Fruit fly (Drosophila melanogaster) whole organism, embryonic: ENCODE data around the gene CG42585.

ENCODE experiments used
- Bgb ChIP-seq: fragments of 200-800 bp; sonication (Bioruptor generic); IDR thresholded peaks from 2 replicates; pipeline ENCODE4 v1.3.6; 2022; ENCODE audit warnings: missing biosample characterization, missing genetic modification characterization; ENCODE audit not compliant: partially characterized antibody
- CG12769 ChIP-seq: fragments of 200-800 bp; sonication (Bioruptor generic); optimal IDR thresholded peaks from 2 replicates; lab custom pipeline; 2019; ENCODE audit warnings: missing biosample characterization, mild to moderate bottlenecking, missing genetic modification characterization, moderate library complexity
- CG13287 ChIP-seq: fragments of 200-800 bp; sonication (Bioruptor generic); IDR thresholded peaks from 2 replicates; pipeline ENCODE4 v1.3.6; 2022; ENCODE audit warnings: missing biosample characterization, missing genetic modification characterization; ENCODE audit not compliant: partially characterized antibody
- CG13296 ChIP-seq: fragments of 200-800 bp; sonication (Bioruptor generic); optimal IDR thresholded peaks from 3 replicates; lab custom pipeline; 2018; ENCODE audit warnings: missing biosample characterization, mild to moderate bottlenecking, missing genetic modification characterization
- CG13624 ChIP-seq: fragments of 200-800 bp; sonication (Bioruptor generic); optimal IDR thresholded peaks from 2 replicates; lab custom pipeline; 2016; ENCODE audit warnings: missing biosample characterization, missing genetic modification characterization
- CG14050 ChIP-seq: fragments of 200-800 bp; sonication (Bioruptor generic); IDR thresholded peaks from 3 replicates; pipeline ENCODE4 v1.3.6; 2022; ENCODE audit warnings: missing biosample characterization, missing genetic modification characterization
- CG14441 ChIP-seq: fragments of 200-800 bp; sonication (Bioruptor generic); IDR thresholded peaks from 2 replicates; pipeline ENCODE4 v1.3.6; 2022; ENCODE audit warnings: missing biosample characterization, missing genetic modification characterization
- CG15696 ChIP-seq: fragments of 200-800 bp; sonication (Bioruptor generic); optimal IDR thresholded peaks from 2 replicates; lab custom pipeline; 2019; ENCODE audit warnings: missing biosample characterization, mild to moderate bottlenecking, missing genetic modification characterization, moderate library complexity
- CG17612 ChIP-seq: fragments of 200-800 bp; sonication (Bioruptor generic); IDR thresholded peaks from 2 replicates; pipeline ENCODE4 v1.3.6; 2022; ENCODE audit warnings: missing biosample characterization, missing genetic modification characterization
- CG2120 ChIP-seq: fragments of 200-800 bp; sonication (Bioruptor generic); optimal IDR thresholded peaks from 3 replicates; lab custom pipeline; 2016; ENCODE audit warnings: missing biosample characterization, missing genetic modification characterization
- CG2678 ChIP-seq: fragments of 200-800 bp; sonication (Bioruptor generic); optimal IDR thresholded peaks from 3 replicates; lab custom pipeline; 2019; ENCODE audit warnings: missing biosample characterization, mild to moderate bottlenecking, missing genetic modification characterization, moderate library complexity
- CG33557 ChIP-seq: fragments of 200-800 bp; sonication (Bioruptor generic); optimal IDR thresholded peaks from 2 replicates; lab custom pipeline; 2019; ENCODE audit warnings: missing biosample characterization, mild to moderate bottlenecking, missing genetic modification characterization, moderate library complexity
- CG34376 ChIP-seq: fragments of 200-800 bp; sonication (Bioruptor generic); optimal IDR thresholded peaks from 2 replicates; lab custom pipeline; 2018; ENCODE audit warnings: missing biosample characterization, mild to moderate bottlenecking, missing genetic modification characterization
- CG34422 ChIP-seq: fragments of 200-800 bp; sonication (Bioruptor generic); IDR thresholded peaks from 3 replicates; pipeline ENCODE4 v1.3.6; 2022; ENCODE audit warnings: missing biosample characterization, missing genetic modification characterization
- CG4707 ChIP-seq: fragments of 200-800 bp; sonication (Bioruptor generic); optimal IDR thresholded peaks from 2 replicates; lab custom pipeline; 2018; ENCODE audit warnings: missing biosample characterization, mild to moderate bottlenecking, missing genetic modification characterization, moderate library complexity
- CG6254 ChIP-seq: fragments of 200-800 bp; sonication (Bioruptor generic); optimal IDR thresholded peaks from 3 replicates; lab custom pipeline; 2017; ENCODE audit warnings: mild to moderate bottlenecking, missing biosample characterization, missing genetic modification reagents, missing genetic modification characterization
- CG6813 ChIP-seq: fragments of 200-800 bp; sonication (Bioruptor generic); optimal IDR thresholded peaks from 2 replicates; lab custom pipeline; 2017; ENCODE audit warnings: missing biosample characterization, missing genetic modification characterization, mild to moderate bottlenecking, moderate library complexity, missing genetic modification reagents
- CG7372 ChIP-seq: fragments of 200-800 bp; sonication (Bioruptor generic); IDR thresholded peaks from 2 replicates; pipeline ENCODE4 v1.3.6; 2022; ENCODE audit warnings: missing biosample characterization, missing genetic modification characterization
- CG7745 ChIP-seq: fragments of 200-800 bp; sonication (Bioruptor generic); optimal IDR thresholded peaks from 2 replicates; lab custom pipeline; 2018; ENCODE audit warnings: missing biosample characterization, mild to moderate bottlenecking, missing genetic modification characterization, moderate library complexity
- CG9727 ChIP-seq: fragments of 200-800 bp; sonication (Bioruptor generic); optimal IDR thresholded peaks from 3 replicates; lab custom pipeline; 2017; ENCODE audit warnings: missing biosample characterization, mild to moderate bottlenecking, missing genetic modification characterization
- CG9817 ChIP-seq: fragments of 200-800 bp; sonication (Bioruptor generic); optimal IDR thresholded peaks from 2 replicates; lab custom pipeline; 2018; ENCODE audit warnings: missing biosample characterization, mild to moderate bottlenecking, missing genetic modification characterization, moderate library complexity
- CG9932 ChIP-seq: fragments of 200-800 bp; sonication (Bioruptor generic); IDR thresholded peaks from 2 replicates; pipeline ENCODE4 v1.3.6; 2022; ENCODE audit warnings: missing biosample characterization, missing genetic modification characterization
- Hr3 ChIP-seq: fragments of 200-800 bp; sonication (Bioruptor generic); optimal IDR thresholded peaks from 3 replicates; lab custom pipeline; 2016; ENCODE audit warnings: missing biosample characterization, missing genetic modification characterization
- Hr51 ChIP-seq, 2 experiments: fragments of 200-800 bp; sonication (Bioruptor generic); optimal IDR thresholded peaks; 2 replicates in 1 of 2; 3 replicates in 1 of 2; lab custom pipeline; 2016 to 2018; ENCODE audit warnings: missing biosample characterization in 2 of 2, missing genetic modification characterization in 2 of 2, mild to moderate bottlenecking in 1 of 2, moderate library complexity in 1 of 2
- Meics ChIP-seq: fragments of 200-800 bp; sonication (Bioruptor generic); optimal IDR thresholded peaks from 2 replicates; lab custom pipeline; 2017; ENCODE audit warnings: missing biosample characterization, mild to moderate bottlenecking, missing genetic modification characterization
- NC2β ChIP-seq: fragments of 200-800 bp; sonication (Bioruptor generic); optimal IDR thresholded peaks from 2 replicates; lab custom pipeline; 2016; ENCODE audit warnings: missing biosample characterization, missing genetic modification characterization
- Nf-YA ChIP-seq: fragments of 200-800 bp; sonication (Bioruptor generic); IDR thresholded peaks from 2 replicates; pipeline ENCODE4 v1.3.6; 2022; ENCODE audit warnings: missing biosample characterization, missing genetic modification characterization
- Oli ChIP-seq: fragments of 200-800 bp; sonication (Bioruptor generic); optimal IDR thresholded peaks from 2 replicates; lab custom pipeline; 2018; ENCODE audit warnings: missing biosample characterization, mild to moderate bottlenecking, missing genetic modification characterization, moderate library complexity
- Ptx1 ChIP-seq: fragments of 200-800 bp; sonication (Bioruptor generic); IDR thresholded peaks from 2 replicates; pipeline ENCODE4 v1.3.6; 2022; ENCODE audit warnings: missing biosample characterization, missing genetic modification characterization
- Sox102F ChIP-seq: fragments of 200-800 bp; sonication (Bioruptor generic); optimal IDR thresholded peaks from 2 replicates; lab custom pipeline; 2018; ENCODE audit warnings: missing biosample characterization, mild to moderate bottlenecking, missing genetic modification characterization, moderate library complexity
- aop ChIP-seq: fragments of 200-800 bp; sonication (Bioruptor generic); IDR thresholded peaks from 2 replicates; pipeline ENCODE4 v1.3.6; 2022; ENCODE audit warnings: missing biosample characterization, missing genetic modification characterization
- crc ChIP-seq: fragments of 200-800 bp; sonication (Bioruptor generic); optimal IDR thresholded peaks from 2 replicates; lab custom pipeline; 2016; ENCODE audit warnings: missing biosample characterization, missing genetic modification characterization
- croc ChIP-seq: fragments of 200-800 bp; sonication (Bioruptor generic); conservative IDR thresholded peaks from 3 replicates; pipeline ENCODE4 v1.3.6; 2022; ENCODE audit warnings: missing biosample characterization, missing genetic modification characterization
- dati ChIP-seq: fragments of 200-800 bp; sonication (Bioruptor generic); IDR thresholded peaks from 2 replicates; pipeline ENCODE4 v1.3.6; 2022; ENCODE audit warnings: missing biosample characterization, missing genetic modification characterization
- dmrt99B ChIP-seq: fragments of 200-800 bp; sonication (Bioruptor generic); optimal IDR thresholded peaks from 2 replicates; lab custom pipeline; 2018; ENCODE audit warnings: missing biosample characterization, mild to moderate bottlenecking, missing genetic modification characterization, moderate library complexity
- dysf ChIP-seq: fragments of 200-800 bp; sonication (Bioruptor generic); IDR thresholded peaks from 3 replicates; pipeline ENCODE4 v1.3.6; 2022; ENCODE audit warnings: missing biosample characterization, missing genetic modification characterization
- emc ChIP-seq: fragments of 200-800 bp; sonication (Bioruptor generic); optimal IDR thresholded peaks from 2 replicates; lab custom pipeline; 2016; ENCODE audit warnings: missing biosample characterization, missing genetic modification characterization
- fd64A ChIP-seq: fragments of 200-800 bp; sonication (Bioruptor generic); optimal IDR thresholded peaks from 3 replicates; lab custom pipeline; 2018; ENCODE audit warnings: missing biosample characterization, mild to moderate bottlenecking, missing genetic modification characterization
- gfzf ChIP-seq: fragments of 200-800 bp; sonication (Bioruptor generic); optimal IDR thresholded peaks from 2 replicates; lab custom pipeline; 2016; ENCODE audit warnings: missing biosample characterization, mild to moderate bottlenecking, missing genetic modification characterization, moderate library complexity
- gt ChIP-seq: fragments of 200-800 bp; sonication (Bioruptor generic); IDR thresholded peaks from 2 replicates; pipeline ENCODE4 v1.3.6; 2022; ENCODE audit warnings: missing biosample characterization, missing genetic modification characterization
- h ChIP-seq: fragments of >200 bp; optimal IDR thresholded peaks from 2 replicates; lab custom pipeline; 2017
- org-1 ChIP-seq: fragments of 200-800 bp; sonication (Bioruptor generic); optimal IDR thresholded peaks from 2 replicates; lab custom pipeline; 2017; ENCODE audit warnings: missing biosample characterization, missing genetic modification characterization
- pnt ChIP-seq: fragments of 200-800 bp; sonication (Bioruptor generic); optimal IDR thresholded peaks from 3 replicates; lab custom pipeline; 2016; ENCODE audit warnings: missing biosample characterization, missing genetic modification characterization
- repo ChIP-seq: fragments of 200-800 bp; sonication (Bioruptor generic); optimal IDR thresholded peaks from 2 replicates; lab custom pipeline; 2016; ENCODE audit warnings: missing biosample characterization, missing genetic modification characterization
- sug ChIP-seq: fragments of 200-800 bp; optimal IDR thresholded peaks from 2 replicates; lab custom pipeline; 2019; ENCODE audit warnings: missing biosample characterization, mild to moderate bottlenecking, missing genetic modification characterization, moderate library complexity
- tgo ChIP-seq: fragments of 200-800 bp; sonication (Bioruptor generic); IDR thresholded peaks from 3 replicates; pipeline ENCODE4 v1.3.6; 2022; ENCODE audit warnings: missing biosample characterization, missing genetic modification characterization
- tna ChIP-seq: fragments of 200-800 bp; sonication (Bioruptor generic); IDR thresholded peaks from 2 replicates; pipeline ENCODE4 v1.3.6; 2022; ENCODE audit warnings: missing biosample characterization, missing genetic modification characterization; ENCODE audit not compliant: partially characterized antibody
- zfh2 ChIP-seq: fragments of 200-800 bp; sonication (Bioruptor generic); optimal IDR thresholded peaks from 2 replicates; lab custom pipeline; 2016; ENCODE audit warnings: missing biosample characterization, missing genetic modification characterization

Gene CG42585

DNA sequence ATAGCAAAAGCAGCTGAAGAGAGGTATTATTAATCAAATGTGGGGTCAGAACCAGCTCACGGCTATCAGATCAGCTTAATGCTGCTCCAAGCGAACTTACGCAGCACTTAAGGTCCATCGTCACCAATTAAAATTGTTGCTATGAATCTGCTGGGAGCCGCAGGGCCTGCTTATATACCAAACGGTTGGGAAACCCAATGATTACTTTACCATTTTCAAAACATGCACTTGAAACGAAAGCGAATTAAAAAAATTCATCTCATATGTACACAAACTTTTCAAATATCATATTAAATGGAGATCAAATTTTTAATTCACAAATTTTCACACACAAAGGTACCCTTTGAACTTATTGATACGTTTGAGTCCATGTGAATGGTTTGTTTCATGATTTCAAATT is 5.4 kb downstream of the CG42585 start, which contains the start of gene CG42587 (continued):
- no peak for TF ChIP-seq dati (GFP tag; lab: Robert Waterston, UW)
- no peak for TF ChIP-seq zfh2 (GFP tag; lab: Kevin White, UChicago)
- TF ChIP-seq Hr3 (GFP tag; lab: Kevin White, UChicago): no peak
- no peak for TF ChIP-seq tna
- no peak for TF ChIP-seq h (lab: Kevin White, UChicago)
- 0 out of 2 replicates have a peak, but pooled peaks have one; percentile 16 for TF ChIP-seq Ptx1 (GFP tag; lab: Robert Waterston, UW)
- TF ChIP-seq Bgb (GFP tag; lab: Robert Waterston, UW): no peak
- 0 out of 2 replicates have a peak, but pooled peaks have one; percentile 36 for TF ChIP-seq CG14441 (GFP tag; lab: Robert Waterston, UW)
- TF ChIP-seq croc (GFP tag; lab: Robert Waterston, UW): no peak
- peak; percentile 63 for TF ChIP-seq CG34376
- TF ChIP-seq CG13287 (GFP tag; lab: Robert Waterston, UW): no peak
- peak; percentile 6 for TF ChIP-seq Meics (GFP tag; lab: Kevin White, UChicago)
- no peak for TF ChIP-seq CG2678
- TF ChIP-seq org-1: no peak
- TF ChIP-seq sug: peak; percentile 50
- TF ChIP-seq CG4707 (GFP tag; lab: Kevin White, UChicago): no peak
- no peak for TF ChIP-seq CG9817 (tag; lab: Kevin White, UChicago)
- TF ChIP-seq emc (GFP tag; lab: Kevin White, UChicago): no peak
- no peak for TF ChIP-seq fd64A (GFP tag; lab: Kevin White, UChicago)
- no peak for TF ChIP-seq CG9727 (GFP tag; lab: Kevin White, UChicago)
- peak; percentile 31; the same call in 2 of the 3 replicates for TF ChIP-seq tgo (GFP tag; lab: Robert Waterston, UW)
- no peak for TF ChIP-seq CG13624 (GFP tag; lab: Kevin White, UChicago)
- no peak for TF ChIP-seq NC2β (GFP tag; lab: Kevin White, UChicago)
- TF ChIP-seq CG12769 (tag; lab: Kevin White, UChicago): peak; percentile 5
- TF ChIP-seq gt (GFP tag; lab: Robert Waterston, UW): no peak
- TF ChIP-seq crc (GFP tag; lab: Kevin White, UChicago): no peak
- TF ChIP-seq CG13296 (GFP tag; lab: Kevin White, UChicago): no peak
- no peak for TF ChIP-seq CG17612 (GFP tag; lab: Robert Waterston, UW)
- TF ChIP-seq CG15696: no peak
- peak in 1 of 2 experiments; percentile 21 for TF ChIP-seq Hr51 (GFP tag; optimal IDR thresholded peaks at IDR 0.05; lab: Kevin White, UChicago)
- peak; percentile 4 for TF ChIP-seq Oli (tag; lab: Kevin White, UChicago)
- TF ChIP-seq CG7372 (GFP tag; lab: Robert Waterston, UW): no peak
- TF ChIP-seq CG33557 (GFP tag; lab: Kevin White, UChicago): no peak
- TF ChIP-seq repo (GFP tag; lab: Kevin White, UChicago): no peak
- no peak for TF ChIP-seq CG14050
- no peak for TF ChIP-seq gfzf (GFP tag; lab: Kevin White, UChicago)
- TF ChIP-seq CG2120 (GFP tag; lab: Kevin White, UChicago): peak; percentile 29
- TF ChIP-seq CG34422 (GFP tag; lab: Robert Waterston, UW): no peak
- no peak for TF ChIP-seq pnt (GFP tag; lab: Kevin White, UChicago)
- TF ChIP-seq CG9932 (GFP tag; lab: Robert Waterston, UW): no peak
- no peak for TF ChIP-seq CG6254 (GFP tag; lab: Kevin White, UChicago)
- no peak for TF ChIP-seq Nf-YA
- no peak for TF ChIP-seq CG7745 (tag; lab: Kevin White, UChicago)
- no peak for TF ChIP-seq CG6813
- TF ChIP-seq dysf (GFP tag; lab: Robert Waterston, UW): no peak
- no peak for TF ChIP-seq aop (GFP tag; lab: Robert Waterston, UW)
- peak; percentile 11 for TF ChIP-seq dmrt99B (tag; lab: Kevin White, UChicago)
- TF ChIP-seq Sox102F (GFP tag; lab: Kevin White, UChicago): peak; percentile 13
- TF ChIP-seq, all 482 proteins: peak for 15
